Worm (Caenorhabditis elegans): ENCODE measurements around the gene grp-1.

DNA sequence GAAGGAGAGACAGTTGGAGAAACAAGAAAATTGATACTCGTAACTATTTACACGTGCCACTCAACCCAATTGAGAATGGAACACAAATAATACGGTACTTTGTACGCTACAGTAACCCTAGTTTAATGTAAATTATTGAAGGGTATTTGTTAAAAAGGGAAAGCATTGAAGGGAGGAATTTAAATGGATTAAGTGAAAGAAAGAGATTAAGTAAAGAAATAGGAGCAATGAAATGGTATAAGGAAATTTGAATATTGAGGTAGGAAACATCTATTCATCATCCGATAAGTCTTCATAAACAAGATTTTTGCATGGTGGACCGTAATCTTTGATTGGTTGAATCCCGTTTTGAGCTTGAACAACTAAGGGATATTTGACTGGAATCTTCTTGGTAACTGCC, 25.8 kb downstream of the grp-1 start:
- TF ChIP-seq ama-1 (optimal IDR thresholded peaks at IDR 0.05) (no peak), lin-13 (GFP tag; optimal IDR thresholded peaks at IDR 0.05) (no peak), fkh-10 (GFP tag; optimal IDR thresholded peaks at IDR 0.05) (no peak), spr-1 (tag; optimal IDR thresholded peaks at IDR 0.05) (no peak), R02D3.7 (tag; optimal IDR thresholded peaks at IDR 0.05) (no peak), mdl-1 (tag; optimal IDR thresholded peaks at IDR 0.05) (no peak), skn-1 (tag; optimal IDR thresholded peaks at IDR 0.05) (no peak), pha-4 (GFP tag; IDR thresholded peaks at IDR 0.05) (no peak), pha-4 (tag; optimal IDR thresholded peaks at IDR 0.05) (no peak), hlh-11 (tag; optimal IDR thresholded peaks at IDR 0.05) (no peak), nhr-77 (tag; optimal IDR thresholded peaks at IDR 0.05) (no peak), dmd-6 (GFP tag; IDR thresholded peaks at IDR 0.05) (no peak), gei-8 (GFP tag; optimal IDR thresholded peaks at IDR 0.05) (no peak), ceh-32 (tag; optimal IDR thresholded peaks at IDR 0.05; ENCODE audit: poor library complexity) (no peak), ztf-11 (tag; optimal IDR thresholded peaks at IDR 0.05) (no peak)

All from whole organism, L4 larva.